Worm (Caenorhabditis elegans) whole organism, L1 larva: ENCODE measurements around the gene T04B2.7.
A peak's percentile ranks its signal among the peaks of the same experiment; 100 is the strongest.

Experiments
- C16A3.4 ChIP-seq: fragments of 150-350 bp; optimal IDR thresholded peaks from 2 replicates; lab custom pipeline; 2014; ENCODE audit warnings: missing biosample characterization, missing genetic modification characterization
- C34B4.2 ChIP-seq: sonication (generic microtip); optimal IDR thresholded peaks from 2 replicates; lab custom pipeline; 2017; ENCODE audit warnings: mild to moderate bottlenecking, missing genetic modification characterization, missing compliant biosample characterization
- F16B12.6 ChIP-seq: fragments of 150-350 bp; optimal IDR thresholded peaks from 2 replicates; lab custom pipeline; 2014; ENCODE audit warnings: missing biosample characterization, missing genetic modification characterization
- Y116A8C.19 ChIP-seq: sonication (generic microtip); optimal IDR thresholded peaks from 2 replicates; lab custom pipeline; 2016; ENCODE audit warnings: missing compliant biosample characterization, missing genetic modification characterization, borderline replicate concordance
- aha-1 ChIP-seq: fragments of 150-350 bp; optimal IDR thresholded peaks from 2 replicates; lab custom pipeline; 2014; ENCODE audit warnings: missing biosample characterization, missing genetic modification characterization
- blmp-1 ChIP-seq: fragments of 150-350 bp; optimal IDR thresholded peaks from 2 replicates; lab custom pipeline; 2014; ENCODE audit warnings: missing biosample characterization, missing genetic modification characterization
- ceh-88 ChIP-seq: fragments of 200-800 bp; sonication (Bioruptor generic); IDR thresholded peaks from 2 replicates; pipeline ENCODE4 v1.3.6; 2022; ENCODE audit warnings: missing genetic modification characterization, missing compliant biosample characterization
- ceh-90 ChIP-seq: sonication (generic microtip); optimal IDR thresholded peaks from 2 replicates; lab custom pipeline; 2016; ENCODE audit warnings: missing genetic modification characterization, missing compliant biosample characterization
- dpl-1 ChIP-seq, 3 experiments: fragments of 150-350 bp in 2 of 3; sonication (generic microtip) in 1 of 3; optimal IDR thresholded peaks; 2 replicates each; lab custom pipeline; 2014 to 2017; ENCODE audit warnings: missing biosample characterization in 3 of 3, missing genetic modification characterization in 3 of 3, missing genetic modification reagents in 3 of 3
- efl-1 ChIP-seq, 4 experiments: fragments of 150-350 bp; optimal IDR thresholded peaks in 3 of 4; peaks in 1 of 4; 1 replicate in 1 of 4; 2 replicates in 3 of 4; lab custom pipeline; 2014; ENCODE audit warnings: missing biosample characterization in 2 of 4, missing genetic modification characterization in 2 of 4, missing genetic modification reagents in 2 of 4
- efl-3 ChIP-seq: fragments of 200-800 bp; sonication (Bioruptor generic); optimal IDR thresholded peaks from 2 replicates; lab custom pipeline; 2018; ENCODE audit warnings: mild to moderate bottlenecking, missing genetic modification characterization, missing compliant biosample characterization
- egl-13 ChIP-seq: sonication (generic microtip); optimal IDR thresholded peaks from 2 replicates; lab custom pipeline; 2016; ENCODE audit warnings: missing genotype, missing genetic modification reagents, missing genetic modification characterization, missing compliant biosample characterization
- egl-27 ChIP-seq, 2 experiments: fragments of 150-350 bp in 1 of 2; sonication (generic microtip); optimal IDR thresholded peaks; 3 replicates each; lab custom pipeline; 2017 to 2018; ENCODE audit warnings: missing biosample characterization in 2 of 2, missing genetic modification characterization in 2 of 2, missing genetic modification reagents in 2 of 2
- elt-2 ChIP-seq: sonication (generic microtip); optimal IDR thresholded peaks from 2 replicates; lab custom pipeline; 2016; ENCODE audit warnings: missing genetic modification characterization, mild to moderate bottlenecking, inconsistent platforms, missing compliant biosample characterization, missing genetic modification reagents
- ets-5 ChIP-seq: fragments of 200-800 bp; sonication (Bioruptor generic); IDR thresholded peaks from 2 replicates; pipeline ENCODE4 v1.3.6; 2022; ENCODE audit warnings: missing genetic modification characterization, missing compliant biosample characterization
- fkh-4 ChIP-seq: sonication (generic microtip); optimal IDR thresholded peaks from 2 replicates; lab custom pipeline; 2016; ENCODE audit warnings: missing compliant biosample characterization, missing genetic modification characterization, borderline replicate concordance
- grh-1 ChIP-seq: fragments of 200-800 bp; sonication (Bioruptor generic); IDR thresholded peaks from 2 replicates; pipeline ENCODE4 v1.3.6; 2022; ENCODE audit warnings: missing genetic modification reagents, missing genetic modification characterization, missing compliant biosample characterization
- hpl-2 ChIP-seq: fragments of 150-350 bp; optimal IDR thresholded peaks from 2 replicates; lab custom pipeline; 2014; ENCODE audit warnings: missing biosample characterization, missing genetic modification reagents, missing genetic modification characterization
- lin-13 ChIP-seq: fragments of 150-350 bp; optimal IDR thresholded peaks from 2 replicates; lab custom pipeline; 2014; ENCODE audit warnings: missing biosample characterization, missing genetic modification reagents, missing genetic modification characterization
- lin-14 ChIP-seq: fragments of 200-800 bp; sonication (Bioruptor generic); optimal IDR thresholded peaks from 2 replicates; lab custom pipeline; 2018; ENCODE audit warnings: mild to moderate bottlenecking, missing genetic modification characterization, moderate library complexity, missing compliant biosample characterization
- lin-35 ChIP-seq, 2 experiments: fragments of 150-350 bp; optimal IDR thresholded peaks; 2 replicates each; lab custom pipeline; 2014; ENCODE audit warnings: missing biosample characterization in 2 of 2, missing genetic modification characterization in 2 of 2, missing genetic modification reagents in 2 of 2
- lir-3 ChIP-seq: sonication (generic microtip); optimal IDR thresholded peaks from 2 replicates; lab custom pipeline; 2016; ENCODE audit warnings: mild to moderate bottlenecking, missing genetic modification characterization, moderate library complexity, missing compliant biosample characterization; ENCODE audit not compliant: poor library complexity
- mab-9 ChIP-seq: fragments of 200-800 bp; sonication (Bioruptor generic); IDR thresholded peaks from 2 replicates; pipeline ENCODE4 v1.3.6; 2022; ENCODE audit warnings: missing genetic modification reagents, missing genetic modification characterization, missing compliant biosample characterization
- mdl-1 ChIP-seq, 2 experiments: fragments of 150-350 bp; optimal IDR thresholded peaks; 2 replicates each; lab custom pipeline; 2014 to 2017; ENCODE audit warnings: missing biosample characterization in 2 of 2, missing genetic modification characterization in 2 of 2, inconsistent platforms in 1 of 2
- nhr-12 ChIP-seq: sonication (generic microtip); optimal IDR thresholded peaks from 2 replicates; lab custom pipeline; 2017; ENCODE audit warnings: missing biosample characterization, missing genetic modification characterization
- nhr-20 ChIP-seq: sonication (generic microtip); optimal IDR thresholded peaks from 2 replicates; lab custom pipeline; 2016; ENCODE audit warnings: mild to moderate bottlenecking, missing genetic modification characterization, missing compliant biosample characterization
- nhr-28 ChIP-seq: fragments of 150-350 bp; optimal IDR thresholded peaks from 2 replicates; lab custom pipeline; 2014; ENCODE audit warnings: missing biosample characterization, missing genetic modification characterization
- nhr-71 ChIP-seq: sonication (generic microtip); optimal IDR thresholded peaks from 2 replicates; lab custom pipeline; 2016; ENCODE audit warnings: mild to moderate bottlenecking, missing genetic modification characterization, moderate library complexity, missing compliant biosample characterization
- pqm-1 ChIP-seq: sonication (generic microtip); optimal IDR thresholded peaks from 3 replicates; lab custom pipeline; 2017; ENCODE audit warnings: missing biosample characterization, missing genetic modification characterization
- rnt-1 ChIP-seq: sonication (generic microtip); optimal IDR thresholded peaks from 2 replicates; lab custom pipeline; 2016; ENCODE audit warnings: mild to moderate bottlenecking, missing genetic modification characterization, moderate library complexity, missing compliant biosample characterization
- skn-1 ChIP-seq: fragments of 150-350 bp; optimal IDR thresholded peaks from 2 replicates; lab custom pipeline; 2014; ENCODE audit warnings: missing biosample characterization, missing genetic modification characterization
- sox-4 ChIP-seq: sonication (generic microtip); optimal IDR thresholded peaks from 2 replicates; lab custom pipeline; 2016; ENCODE audit warnings: missing genetic modification characterization, missing compliant biosample characterization
- unc-130 ChIP-seq: fragments of 150-350 bp; optimal IDR thresholded peaks from 2 replicates; lab custom pipeline; 2017; ENCODE audit warnings: missing biosample characterization, missing genetic modification characterization, inconsistent platforms
- unc-62 ChIP-seq: fragments of 150-350 bp; optimal IDR thresholded peaks from 2 replicates; lab custom pipeline; 2014; ENCODE audit warnings: missing biosample characterization, missing genetic modification reagents, missing genetic modification characterization
- unc-86 ChIP-seq: sonication (generic microtip); optimal IDR thresholded peaks from 2 replicates; lab custom pipeline; 2016; ENCODE audit warnings: missing genetic modification characterization, missing compliant biosample characterization
- unc-98 ChIP-seq: fragments of 200-800 bp; sonication (Bioruptor generic); IDR thresholded peaks from 2 replicates; pipeline ENCODE4 v1.3.6; 2022; ENCODE audit warnings: missing genetic modification characterization, missing compliant biosample characterization
- xbp-1 ChIP-seq: sonication (generic microtip); optimal IDR thresholded peaks from 2 replicates; lab custom pipeline; 2016; ENCODE audit warnings: missing genetic modification characterization, missing compliant biosample characterization
- zip-4 ChIP-seq: fragments of 200-800 bp; sonication (Bioruptor generic); optimal IDR thresholded peaks from 2 replicates; lab custom pipeline; 2018; ENCODE audit warnings: mild to moderate bottlenecking, missing genetic modification characterization, moderate library complexity, missing compliant biosample characterization

T04B2.7 gene

DNA sequence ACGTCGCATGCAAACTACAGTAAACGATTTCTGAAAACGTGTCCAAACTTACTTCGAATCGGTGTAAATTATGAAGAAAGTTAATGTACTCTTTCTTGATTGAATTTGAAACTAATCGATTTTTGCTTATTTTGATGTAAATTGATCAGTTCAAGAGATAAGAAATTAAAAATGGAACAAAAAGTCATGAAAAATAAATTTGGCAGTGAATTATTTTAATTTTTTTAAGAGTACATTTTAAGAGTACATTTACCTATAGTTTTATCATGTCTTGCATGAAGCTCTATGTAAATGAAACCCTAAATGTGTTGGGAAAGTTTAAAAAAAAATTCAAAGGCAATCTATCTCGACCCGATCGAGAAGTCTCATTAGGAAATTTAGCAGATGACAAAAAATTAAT, at the start of gene T04B2.7:
TSS of gene T04B2.7 (minus strand) at position 101 of the 400 bp plus-strand sequence.
- TF ChIP-seq nhr-20: no peak

DNA sequence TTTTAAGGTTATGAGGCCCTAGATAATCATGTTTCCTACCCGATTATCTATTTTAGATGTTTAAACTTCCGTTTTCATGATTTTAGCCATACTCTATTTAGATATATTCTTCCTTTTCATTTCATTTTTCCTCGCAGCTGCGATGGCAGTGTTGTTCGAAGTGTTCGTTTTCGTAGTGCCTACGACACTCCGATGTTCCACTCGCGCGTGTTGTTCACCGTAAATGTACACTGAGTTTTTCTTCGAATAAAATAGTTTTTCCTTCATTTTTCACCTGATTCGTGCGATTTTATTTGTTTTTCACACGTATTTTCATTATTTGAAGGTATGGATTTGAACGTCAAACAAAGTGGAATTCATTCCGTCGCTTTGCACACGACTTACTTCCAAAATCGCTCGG, 40.8 kb upstream of the T04B2.7 start, which contains the start of gene dis-3:
TSS of gene dis-3 (plus strand) at position 322 of the 400 bp plus-strand sequence.
- no peak for TF ChIP-seq hpl-2 (GFP tag; lab: Kevin White, UChicago)
- peak; percentile 1 for TF ChIP-seq rnt-1 (tag; lab: Kevin White, UChicago)
- peak; percentile 22 for TF ChIP-seq blmp-1 (tag; lab: Kevin White, UChicago)
- TF ChIP-seq lin-35 (GFP tag; optimal IDR thresholded peaks at IDR 0.05; lab: Kevin White, UChicago): peak in 1 of 2 experiments; percentile 45
- peak in 1 of 3 experiments; percentile 26 for TF ChIP-seq dpl-1 (GFP tag; optimal IDR thresholded peaks at IDR 0.05; lab: Kevin White, UChicago)
- TF ChIP-seq Y116A8C.19: no peak
- peak; percentile 16 to 36 for TF ChIP-seq efl-1 (optimal IDR thresholded peaks at IDR 0.05; lab: Kevin White, UChicago)
- TF ChIP-seq efl-1 (GFP tag; optimal IDR thresholded peaks at IDR 0.05 in 1 of 2; lab: Kevin White, UChicago): peak in 1 of 2 experiments; percentile 57

DNA sequence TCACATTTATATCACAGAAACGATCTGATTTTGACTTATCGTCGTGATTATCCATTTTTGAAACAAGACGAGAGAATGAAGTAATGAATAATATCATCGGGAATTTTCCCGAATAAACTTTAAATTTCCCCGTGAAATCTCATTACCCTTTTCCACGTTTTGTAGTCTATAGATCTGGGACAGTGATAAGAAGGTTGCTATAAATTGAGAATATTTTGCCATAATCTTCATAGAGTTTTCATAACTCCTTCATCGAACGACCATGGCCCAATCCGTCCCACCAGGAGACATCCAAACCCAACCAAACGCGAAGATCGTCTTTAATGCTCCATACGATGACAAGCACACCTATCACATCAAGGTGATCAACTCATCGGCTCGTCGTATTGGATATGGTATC, 39.1 kb upstream of the T04B2.7 start, which contains the start of the genes C04G2.5 and msp-36:
TSS of gene C04G2.5 (minus strand) at position 101 of the 400 bp plus-strand sequence.
TSS of gene msp-36 (plus strand) at position 263 of the 400 bp plus-strand sequence.
- no peak for TF ChIP-seq efl-3 (GFP tag; lab: Kevin White, UChicago)
- no peak for TF ChIP-seq mdl-1 (tag; optimal IDR thresholded peaks at IDR 0.05; lab: Kevin White, UChicago)
- no peak for TF ChIP-seq dpl-1 (GFP tag; optimal IDR thresholded peaks at IDR 0.05; lab: Kevin White, UChicago)
- no peak for TF ChIP-seq sox-4 (tag; lab: Kevin White, UChicago)

DNA sequence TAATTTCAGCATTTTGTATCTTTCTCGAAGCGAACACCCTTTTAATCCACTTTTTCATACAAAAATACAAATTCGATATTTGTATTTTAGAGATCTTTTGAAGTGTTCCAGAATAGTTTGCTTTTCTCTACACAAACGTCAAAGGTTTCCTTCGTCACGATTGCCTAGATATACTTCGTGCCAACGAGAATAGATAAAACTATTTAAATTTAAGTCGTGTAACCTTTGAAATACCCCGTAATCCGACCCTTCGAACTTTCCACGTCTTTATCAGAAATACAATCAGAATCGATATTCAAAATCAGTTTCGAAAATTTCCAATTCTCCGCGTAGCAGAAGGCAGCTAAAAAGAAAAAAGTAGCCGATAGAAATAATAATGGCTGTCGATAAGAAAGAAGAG, 34.3 kb upstream of the T04B2.7 start, which contains the start of gene ttbk-5:
TSS of gene ttbk-5 (plus strand) at position 301 of the 400 bp plus-strand sequence.
- TF ChIP-seq C16A3.4 (tag; lab: Kevin White, UChicago) (no peak), egl-27 (tag; optimal IDR thresholded peaks at IDR 0.05; lab: Kevin White, UChicago) (no peak), nhr-12 (tag; lab: Kevin White, UChicago) (no peak), F16B12.6 (tag; lab: Kevin White, UChicago) (no peak)

DNA sequence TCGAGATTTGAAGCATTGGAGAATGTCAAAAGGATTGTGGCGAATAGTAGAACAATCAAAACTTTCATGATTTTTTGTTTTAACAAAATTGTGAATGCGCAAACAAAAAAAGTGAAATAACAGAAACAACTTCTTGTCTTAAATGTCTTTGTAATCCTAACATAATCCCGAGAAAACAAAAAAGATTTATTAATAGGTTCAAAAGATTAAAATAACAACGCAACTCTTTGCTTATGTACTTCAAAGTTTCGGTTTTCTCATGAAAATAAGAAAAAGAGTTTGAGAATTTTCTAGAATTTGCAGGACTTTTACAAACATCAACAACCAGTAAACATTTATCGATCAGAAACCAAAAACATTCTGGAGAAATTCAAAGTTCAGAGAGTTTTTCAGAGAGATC, 33.7 kb upstream of the T04B2.7 start, which contains the start of gene ttr-39:
TSS of gene ttr-39 (minus strand) at position 101 of the 400 bp plus-strand sequence.
- TF ChIP-seq xbp-1 (no peak), unc-130 (tag; lab: Kevin White, UChicago) (no peak), lin-35 (GFP tag; optimal IDR thresholded peaks at IDR 0.05; lab: Kevin White, UChicago) (no peak), mab-9 (GFP tag; lab: Robert Waterston, UW) (0 out of 2 replicates have a peak, but pooled peaks have one; percentile 21)

DNA sequence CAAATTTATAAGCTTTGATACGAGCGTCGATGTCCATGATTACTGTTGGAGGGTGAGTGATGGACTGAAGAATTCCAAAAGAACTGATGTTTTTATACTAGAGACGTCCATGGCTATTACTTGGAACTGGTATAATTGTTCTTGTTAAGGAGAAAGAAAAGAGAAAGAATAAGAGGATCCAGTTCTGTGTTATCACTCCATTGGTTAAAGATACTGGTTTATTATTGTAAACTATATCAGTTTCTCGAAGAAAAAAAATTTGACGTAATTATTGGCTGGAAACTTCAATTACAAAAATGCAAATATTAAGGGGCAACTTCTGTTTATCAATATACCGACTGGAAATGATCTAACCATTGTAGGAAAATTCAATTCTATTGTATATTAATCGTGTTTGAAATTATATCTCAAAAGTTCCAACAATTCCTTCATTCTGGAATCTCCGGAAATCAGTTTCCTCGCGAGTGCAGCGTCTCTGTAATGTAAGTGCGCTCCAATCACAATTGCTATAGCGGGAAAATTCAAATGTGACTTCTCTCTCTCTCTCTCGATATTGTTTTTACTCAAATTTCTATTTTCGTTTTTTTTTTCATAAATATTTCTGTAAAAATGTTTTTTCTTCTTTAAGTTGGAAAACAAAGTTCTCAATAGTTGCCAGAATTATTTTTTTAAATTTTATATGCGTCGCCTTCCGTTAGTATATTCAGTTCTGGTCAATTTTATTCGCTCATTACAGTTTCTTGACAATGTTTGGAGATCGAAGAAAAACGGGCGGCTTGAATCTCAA, 29.6 kb upstream of the T04B2.7 start, which contains the start of the genes col-2 and ndc-80:
TSS of gene col-2 (minus strand) at position 51 of the 787 bp plus-strand sequence.
TSS of gene ndc-80 (plus strand) at position 737 of the 787 bp plus-strand sequence.
- no peak for TF ChIP-seq unc-98 (GFP tag; lab: Robert Waterston, UW)
- TF ChIP-seq ceh-90 (tag; lab: Kevin White, UChicago): no peak
- TF ChIP-seq fkh-4: no peak
- TF ChIP-seq nhr-28 (tag; lab: Kevin White, UChicago): no peak
- no peak; the same call in 1 of the 2 replicates for TF ChIP-seq ceh-88 (GFP tag; lab: Robert Waterston, UW)
- no peak for TF ChIP-seq ets-5 (GFP tag; lab: Robert Waterston, UW)
- peak; percentile 83 for TF ChIP-seq nhr-71 (tag; lab: Kevin White, UChicago)
- TF ChIP-seq pqm-1 (tag; lab: Kevin White, UChicago): no peak
- TF ChIP-seq lir-3 (tag; lab: Kevin White, UChicago): peak; percentile 77
- no peak for TF ChIP-seq elt-2 (tag; lab: Kevin White, UChicago)
- no peak for TF ChIP-seq aha-1 (tag; lab: Kevin White, UChicago)
- no peak for TF ChIP-seq nhr-12 (tag; lab: Kevin White, UChicago)
- TF ChIP-seq egl-13 (tag; lab: Kevin White, UChicago): no peak
- TF ChIP-seq rnt-1 (tag; lab: Kevin White, UChicago): peak; percentile 88
- TF ChIP-seq lin-13 (GFP tag; lab: Kevin White, UChicago): peak; percentile 71
- TF ChIP-seq unc-86: peak; percentile 38
- TF ChIP-seq grh-1 (GFP tag; lab: Robert Waterston, UW): no peak
- no peak for TF ChIP-seq C34B4.2 (tag; lab: Kevin White, UChicago)
- TF ChIP-seq mdl-1 (tag; optimal IDR thresholded peaks at IDR 0.05; lab: Kevin White, UChicago): peak in 1 of 2 experiments; percentile 59
- TF ChIP-seq zip-4 (GFP tag; lab: Kevin White, UChicago): no peak
- peak; percentile 79 for TF ChIP-seq lin-14 (GFP tag; lab: Kevin White, UChicago)
- no peak for TF ChIP-seq mab-9 (GFP tag; lab: Robert Waterston, UW)
- peak; percentile 70 for TF ChIP-seq skn-1 (tag; lab: Kevin White, UChicago)
- no peak for TF ChIP-seq unc-62 (GFP tag; lab: Kevin White, UChicago)
- TF ChIP-seq efl-3 (GFP tag; lab: Kevin White, UChicago): no peak
